Fruit fly (Drosophila melanogaster): Measurements from ENCODE around the gene NetA.
A peak's percentile ranks its signal among the peaks of the same experiment; 100 is the strongest.

NetA gene

dm6 chrX:14627080-14627796 lies 26.5 kb downstream of the NetA start (continued):
- TF ChIP-seq shn (GFP tag; optimal IDR thresholded peaks at IDR 0.05) (peak; percentile 25), dan (GFP tag; IDR thresholded peaks at IDR 0.05) (no peak; the same call in 1 of the 2 replicates), klu (GFP tag; IDR thresholded peaks at IDR 0.05) (peak; percentile 58; the same call in 1 of the 2 replicates), cato (GFP tag; optimal IDR thresholded peaks at IDR 0.05; ENCODE audit: borderline replicate concordance) (peak; percentile 10), exex (tag; optimal IDR thresholded peaks at IDR 0.05) (no peak), lmd (GFP tag; IDR thresholded peaks at IDR 0.05) (peak; percentile 71), gro (GFP tag; optimal IDR thresholded peaks at IDR 0.05) (no peak), CG13424 (tag; optimal IDR thresholded peaks at IDR 0.05) (peak; percentile 82), CG9727 (GFP tag; optimal IDR thresholded peaks at IDR 0.05) (peak; percentile 92), tna (GFP tag; IDR thresholded peaks at IDR 0.05; ENCODE audit: partially characterized antibody) (no peak), zf30C (GFP tag; optimal IDR thresholded peaks at IDR 0.05) (peak; percentile 91), CG6689 (GFP tag; IDR thresholded peaks at IDR 0.05) (peak; percentile 82), gsb-n (tag; optimal IDR thresholded peaks at IDR 0.05) (peak; percentile 92), CG7372 (GFP tag; IDR thresholded peaks at IDR 0.05) (peak; percentile 47; the same call in 1 of the 2 replicates), CG3065 (GFP tag; optimal IDR thresholded peaks at IDR 0.05) (peak; percentile 14), NfI (GFP tag; optimal IDR thresholded peaks at IDR 0.05) (peak; percentile 44), Dip3 (GFP tag; optimal IDR thresholded peaks at IDR 0.05) (no peak), trh (GFP tag; optimal IDR thresholded peaks at IDR 0.05) (peak; percentile 28), CG2199 (GFP tag; IDR thresholded peaks at IDR 0.05) (no peak), gsb (GFP tag; IDR thresholded peaks at IDR 0.05) (no peak), en (GFP tag; optimal IDR thresholded peaks at IDR 0.05) (peak; percentile 22), CG4424 (GFP tag; optimal IDR thresholded peaks at IDR 0.05) (peak; percentile 89), H15 (GFP tag; IDR thresholded peaks at IDR 0.05) (peak; percentile 71), CG5953 (GFP tag; IDR thresholded peaks at IDR 0.05) (peak; percentile 62; the same call in 1 of the 2 replicates), CG10543 (GFP tag; optimal IDR thresholded peaks at IDR 0.05) (peak; percentile 44), ranshi (GFP tag; IDR thresholded peaks at IDR 0.05) (peak; percentile 52; the same call in 1 of the 2 replicates), CG18619 (GFP tag; optimal IDR thresholded peaks at IDR 0.05) (peak; percentile 61), CG32767 (GFP tag; IDR thresholded peaks at IDR 0.05) (peak; percentile 44; the same call in 1 of the 2 replicates), Dfd (GFP tag; optimal IDR thresholded peaks at IDR 0.05) (no peak), pnt (GFP tag; optimal IDR thresholded peaks at IDR 0.05) (peak; percentile 56), CG9437 (GFP tag; optimal IDR thresholded peaks at IDR 0.05) (peak; percentile 58), CG14014 (GFP tag; IDR thresholded peaks at IDR 0.05) (peak; percentile 67), CG3163 (GFP tag; optimal IDR thresholded peaks at IDR 0.05) (peak; percentile 22), CG2116 (GFP tag; optimal IDR thresholded peaks at IDR 0.05) (peak; percentile 51), Nf-YB (GFP tag; optimal IDR thresholded peaks at IDR 0.05) (peak; percentile 70), gfzf (GFP tag; optimal IDR thresholded peaks at IDR 0.05) (no peak), gce (GFP tag; IDR thresholded peaks at IDR 0.05) (peak; percentile 70; the same call in 2 of the 3 replicates), odd (GFP tag; optimal IDR thresholded peaks at IDR 0.05) (peak; percentile 56), pan (optimal IDR thresholded peaks at IDR 0.05) (no peak), pan (GFP tag; optimal IDR thresholded peaks at IDR 0.05 in 1 of 2, IDR thresholded peaks at IDR 0.05 in 1 of 2) (peak in 1 of 2 experiments; percentile 69), Myb (GFP tag; optimal IDR thresholded peaks at IDR 0.05) (peak; percentile 7), CG34422 (GFP tag; IDR thresholded peaks at IDR 0.05) (peak; percentile 75; the same call in 2 of the 3 replicates), Fer2 (tag; optimal IDR thresholded peaks at IDR 0.05) (no peak), pita (GFP tag; optimal IDR thresholded peaks at IDR 0.05) (no peak), kni (GFP tag; optimal IDR thresholded peaks at IDR 0.05) (peak; percentile 81), aop (GFP tag; IDR thresholded peaks at IDR 0.05) (no peak), CG33213 (GFP tag; optimal IDR thresholded peaks at IDR 0.05) (no peak), scrt (GFP tag; optimal IDR thresholded peaks at IDR 0.05) (peak; percentile 40), eyg (GFP tag; optimal IDR thresholded peaks at IDR 0.05) (no peak), CG13287 (GFP tag; IDR thresholded peaks at IDR 0.05; ENCODE audit: partially characterized antibody) (no peak)
